Worm (Caenorhabditis elegans) whole organism, L1 larva: ENCODE data around the gene C17C3.1.
A peak's percentile ranks its signal among the peaks of the same experiment; 100 is the strongest.

ENCODE experiments used
- C34B4.2 ChIP-seq: sonication (generic microtip); optimal IDR thresholded peaks from 2 replicates; lab custom pipeline; 2017; ENCODE audit warnings: mild to moderate bottlenecking, missing genetic modification characterization, missing compliant biosample characterization
- F16B12.6 ChIP-seq: fragments of 150-350 bp; optimal IDR thresholded peaks from 2 replicates; lab custom pipeline; 2014; ENCODE audit warnings: missing biosample characterization, missing genetic modification characterization
- Y116A8C.19 ChIP-seq: sonication (generic microtip); optimal IDR thresholded peaks from 2 replicates; lab custom pipeline; 2016; ENCODE audit warnings: missing compliant biosample characterization, missing genetic modification characterization, borderline replicate concordance
- aha-1 ChIP-seq: fragments of 150-350 bp; optimal IDR thresholded peaks from 2 replicates; lab custom pipeline; 2014; ENCODE audit warnings: missing biosample characterization, missing genetic modification characterization
- aly-2 ChIP-seq: fragments of 150-350 bp; optimal IDR thresholded peaks from 2 replicates; lab custom pipeline; 2014; ENCODE audit warnings: missing biosample characterization, missing genetic modification characterization
- ceh-88 ChIP-seq: fragments of 200-800 bp; sonication (Bioruptor generic); IDR thresholded peaks from 2 replicates; pipeline ENCODE4 v1.3.6; 2022; ENCODE audit warnings: missing genetic modification characterization, missing compliant biosample characterization
- ces-1 ChIP-seq: fragments of 150-350 bp; optimal IDR thresholded peaks from 2 replicates; lab custom pipeline; 2014; ENCODE audit warnings: missing biosample characterization, missing genetic modification reagents, missing genetic modification characterization
- efl-1 ChIP-seq, 4 experiments: fragments of 150-350 bp; optimal IDR thresholded peaks in 3 of 4; peaks in 1 of 4; 1 replicate in 1 of 4; 2 replicates in 3 of 4; lab custom pipeline; 2014; ENCODE audit warnings: missing biosample characterization in 2 of 4, missing genetic modification characterization in 2 of 4, missing genetic modification reagents in 2 of 4
- efl-3 ChIP-seq: fragments of 200-800 bp; sonication (Bioruptor generic); optimal IDR thresholded peaks from 2 replicates; lab custom pipeline; 2018; ENCODE audit warnings: mild to moderate bottlenecking, missing genetic modification characterization, missing compliant biosample characterization
- elt-2 ChIP-seq: sonication (generic microtip); optimal IDR thresholded peaks from 2 replicates; lab custom pipeline; 2016; ENCODE audit warnings: missing genetic modification characterization, mild to moderate bottlenecking, inconsistent platforms, missing compliant biosample characterization, missing genetic modification reagents
- ets-5 ChIP-seq: fragments of 200-800 bp; sonication (Bioruptor generic); IDR thresholded peaks from 2 replicates; pipeline ENCODE4 v1.3.6; 2022; ENCODE audit warnings: missing genetic modification characterization, missing compliant biosample characterization
- fkh-10 ChIP-seq: sonication (generic microtip); optimal IDR thresholded peaks from 2 replicates; lab custom pipeline; 2017; ENCODE audit warnings: missing biosample characterization, missing genetic modification reagents, missing genetic modification characterization
- fkh-4 ChIP-seq: sonication (generic microtip); optimal IDR thresholded peaks from 2 replicates; lab custom pipeline; 2016; ENCODE audit warnings: missing compliant biosample characterization, missing genetic modification characterization, borderline replicate concordance
- hlh-17 ChIP-seq: fragments of 200-800 bp; sonication (Bioruptor generic); optimal IDR thresholded peaks from 2 replicates; lab custom pipeline; 2018; ENCODE audit warnings: missing genetic modification characterization, mild to moderate bottlenecking, missing compliant biosample characterization, moderate library complexity, borderline replicate concordance
- irx-1 ChIP-seq: sonication (generic microtip); optimal IDR thresholded peaks from 2 replicates; lab custom pipeline; 2016; ENCODE audit warnings: missing genetic modification characterization, missing compliant biosample characterization
- jun-1 ChIP-seq: fragments of 150-350 bp; optimal IDR thresholded peaks from 2 replicates; lab custom pipeline; 2014; ENCODE audit warnings: missing biosample characterization, missing genetic modification reagents, missing genetic modification characterization
- lin-13 ChIP-seq: fragments of 150-350 bp; optimal IDR thresholded peaks from 2 replicates; lab custom pipeline; 2014; ENCODE audit warnings: missing biosample characterization, missing genetic modification reagents, missing genetic modification characterization
- lin-14 ChIP-seq: fragments of 200-800 bp; sonication (Bioruptor generic); optimal IDR thresholded peaks from 2 replicates; lab custom pipeline; 2018; ENCODE audit warnings: mild to moderate bottlenecking, missing genetic modification characterization, moderate library complexity, missing compliant biosample characterization
- lin-35 ChIP-seq, 2 experiments: fragments of 150-350 bp; optimal IDR thresholded peaks; 2 replicates each; lab custom pipeline; 2014; ENCODE audit warnings: missing biosample characterization in 2 of 2, missing genetic modification characterization in 2 of 2, missing genetic modification reagents in 2 of 2
- mdl-1 ChIP-seq, 2 experiments: fragments of 150-350 bp; optimal IDR thresholded peaks; 2 replicates each; lab custom pipeline; 2014 to 2017; ENCODE audit warnings: missing biosample characterization in 2 of 2, missing genetic modification characterization in 2 of 2, inconsistent platforms in 1 of 2
- mef-2 ChIP-seq: fragments of 150-350 bp; optimal IDR thresholded peaks from 2 replicates; lab custom pipeline; 2014; ENCODE audit warnings: missing biosample characterization, missing genetic modification characterization
- nhr-12 ChIP-seq: sonication (generic microtip); optimal IDR thresholded peaks from 2 replicates; lab custom pipeline; 2017; ENCODE audit warnings: missing biosample characterization, missing genetic modification characterization
- nhr-19 ChIP-seq: fragments of 200-800 bp; sonication (Bioruptor generic); conservative IDR thresholded peaks from 2 replicates; pipeline ENCODE4 v1.3.6; 2022; ENCODE audit warnings: missing genetic modification characterization, missing compliant biosample characterization
- nhr-20 ChIP-seq: sonication (generic microtip); optimal IDR thresholded peaks from 2 replicates; lab custom pipeline; 2016; ENCODE audit warnings: mild to moderate bottlenecking, missing genetic modification characterization, missing compliant biosample characterization
- nhr-84 ChIP-seq: sonication (generic microtip); optimal IDR thresholded peaks from 2 replicates; lab custom pipeline; 2017; ENCODE audit warnings: missing biosample characterization, missing genetic modification characterization
- nhr-85 ChIP-seq: sonication (generic microtip); peaks from one replicate; lab custom pipeline; 2016; ENCODE audit warnings: missing genetic modification characterization, inconsistent platforms, missing compliant biosample characterization
- nhr-90 ChIP-seq: sonication (generic microtip); optimal IDR thresholded peaks from 2 replicates; lab custom pipeline; 2016; ENCODE audit warnings: mild to moderate bottlenecking, missing genetic modification characterization, missing compliant biosample characterization; ENCODE audit not compliant: poor library complexity
- pag-3 ChIP-seq: sonication (generic microtip); optimal IDR thresholded peaks from 2 replicates; lab custom pipeline; 2017; ENCODE audit warnings: missing genetic modification characterization, mild to moderate bottlenecking, missing compliant biosample characterization, antibody characterized with exemption, borderline replicate concordance; ENCODE audit not compliant: insufficient read depth
- pax-3 ChIP-seq: fragments of 200-800 bp; sonication (Bioruptor generic); optimal IDR thresholded peaks from 2 replicates; lab custom pipeline; 2018; ENCODE audit warnings: mild to moderate bottlenecking, missing genetic modification characterization, moderate library complexity, missing compliant biosample characterization
- pqm-1 ChIP-seq: sonication (generic microtip); optimal IDR thresholded peaks from 3 replicates; lab custom pipeline; 2017; ENCODE audit warnings: missing biosample characterization, missing genetic modification characterization
- rnt-1 ChIP-seq: sonication (generic microtip); optimal IDR thresholded peaks from 2 replicates; lab custom pipeline; 2016; ENCODE audit warnings: mild to moderate bottlenecking, missing genetic modification characterization, moderate library complexity, missing compliant biosample characterization
- skn-1 ChIP-seq: fragments of 150-350 bp; optimal IDR thresholded peaks from 2 replicates; lab custom pipeline; 2014; ENCODE audit warnings: missing biosample characterization, missing genetic modification characterization
- swsn-7 ChIP-seq: sonication (generic microtip); optimal IDR thresholded peaks from 2 replicates; lab custom pipeline; 2016; ENCODE audit warnings: missing genetic modification characterization, missing compliant biosample characterization
- tlp-1 ChIP-seq: fragments of 150-350 bp; optimal IDR thresholded peaks from 2 replicates; lab custom pipeline; 2014; ENCODE audit warnings: missing biosample characterization, missing genetic modification characterization
- unc-130 ChIP-seq: fragments of 150-350 bp; optimal IDR thresholded peaks from 2 replicates; lab custom pipeline; 2017; ENCODE audit warnings: missing biosample characterization, missing genetic modification characterization, inconsistent platforms
- xbp-1 ChIP-seq: sonication (generic microtip); optimal IDR thresholded peaks from 2 replicates; lab custom pipeline; 2016; ENCODE audit warnings: missing genetic modification characterization, missing compliant biosample characterization
- zip-4 ChIP-seq: fragments of 200-800 bp; sonication (Bioruptor generic); optimal IDR thresholded peaks from 2 replicates; lab custom pipeline; 2018; ENCODE audit warnings: mild to moderate bottlenecking, missing genetic modification characterization, moderate library complexity, missing compliant biosample characterization
- ztf-4 ChIP-seq: fragments of 150-350 bp; optimal IDR thresholded peaks from 2 replicates; lab custom pipeline; 2014; ENCODE audit warnings: missing biosample characterization, missing genetic modification characterization

Gene C17C3.1

ce11 chrII:5585788-5586187, 15.4 kb downstream of the C17C3.1 start, which contains the start of gene lys-8:
Gene lys-8, plus strand, starts transcription at chrII:5586178.
- TF ChIP-seq irx-1 (tag; lab: Kevin White, UChicago) (no peak), nhr-84 (tag; lab: Kevin White, UChicago) (no peak), jun-1 (tag; lab: Kevin White, UChicago) (peak; percentile 13), pqm-1 (tag; lab: Kevin White, UChicago) (peak; percentile 92), lin-14 (peak; percentile 35), elt-2 (tag; lab: Kevin White, UChicago) (peak; percentile 99), lin-35 (GFP tag; optimal IDR thresholded peaks at IDR 0.05; lab: Kevin White, UChicago) (peak in 1 of 2 experiments; percentile 25), nhr-20 (tag; lab: Kevin White, UChicago) (peak; percentile 28), tlp-1 (tag; lab: Kevin White, UChicago) (peak; percentile 89)

ce11 chrII:5587794-5588193, 17.4 kb downstream of the C17C3.1 start:
- TF ChIP-seq tlp-1 (tag; lab: Kevin White, UChicago): no peak
- TF ChIP-seq skn-1 (tag; lab: Kevin White, UChicago): no peak
- no peak for TF ChIP-seq rnt-1 (tag; lab: Kevin White, UChicago)
- no peak for TF ChIP-seq mdl-1 (tag; optimal IDR thresholded peaks at IDR 0.05; lab: Kevin White, UChicago)
- no peak for TF ChIP-seq fkh-4 (tag; lab: Kevin White, UChicago)
- TF ChIP-seq nhr-20 (tag; lab: Kevin White, UChicago): no peak
- no peak for TF ChIP-seq ceh-88
- TF ChIP-seq aly-2: no peak
- no peak for TF ChIP-seq unc-130
- TF ChIP-seq mef-2: no peak
- TF ChIP-seq pag-3 (tag; lab: Kevin White, UChicago): no peak
- TF ChIP-seq lin-35 (GFP tag; optimal IDR thresholded peaks at IDR 0.05; lab: Kevin White, UChicago): no peak
- no peak for TF ChIP-seq fkh-10
- TF ChIP-seq nhr-90 (tag; lab: Kevin White, UChicago): no peak
- TF ChIP-seq nhr-12: no peak
- TF ChIP-seq nhr-19: no peak
- no peak for TF ChIP-seq C34B4.2
- no peak for TF ChIP-seq aha-1
- no peak for TF ChIP-seq zip-4 (GFP tag; lab: Kevin White, UChicago)

- no peak for TF ChIP-seq jun-1 (tag; lab: Kevin White, UChicago)
- no peak for TF ChIP-seq ets-5 (GFP tag; lab: Robert Waterston, UW)
- no peak for TF ChIP-seq aha-1
- TF ChIP-seq hlh-17 (GFP tag; lab: Kevin White, UChicago): no peak
- TF ChIP-seq ztf-4: no peak
- TF ChIP-seq Y116A8C.19 (tag; lab: Kevin White, UChicago): no peak
- no peak for TF ChIP-seq ces-1 (GFP tag; lab: Kevin White, UChicago)
- no peak for TF ChIP-seq F16B12.6 (tag; lab: Kevin White, UChicago)
- TF ChIP-seq xbp-1: no peak
- TF ChIP-seq pax-3 (tag; lab: Kevin White, UChicago): no peak
- TF ChIP-seq efl-3: no peak
- TF ChIP-seq mdl-1 (tag; optimal IDR thresholded peaks at IDR 0.05; lab: Kevin White, UChicago): no peak
- TF ChIP-seq elt-2 (tag; lab: Kevin White, UChicago): no peak
- TF ChIP-seq ceh-88: no peak
- no peak for TF ChIP-seq swsn-7 (tag; lab: Kevin White, UChicago)
- TF ChIP-seq lin-13: no peak
- TF ChIP-seq nhr-84 (tag; lab: Kevin White, UChicago): no peak
Measured at ce11 chrII:5589690-5590089, 19.3 kb downstream of the C17C3.1 start, which contains the start of gene C17G10.13. Gene C17G10.13, minus strand, starts transcription at chrII:5589790.

ce11 chrII:5591558-5591957, 21.2 kb downstream of the C17C3.1 start:
- no peak for TF ChIP-seq efl-1 (optimal IDR thresholded peaks at IDR 0.05; lab: Kevin White, UChicago)
- peak in 1 of 2 experiments; percentile 82 for TF ChIP-seq efl-1 (GFP tag; optimal IDR thresholded peaks at IDR 0.05 in 1 of 2; lab: Kevin White, UChicago)
- no peak for TF ChIP-seq zip-4 (GFP tag; lab: Kevin White, UChicago)
- TF ChIP-seq nhr-85: peak; percentile 52
- TF ChIP-seq, all 84 proteins: peak for 2
